Worm (Caenorhabditis elegans) whole organism, late embryonic: ENCODE data around the gene srpa-72.

Source experiments
- ama-1 ChIP-seq: fragments of 150-350 bp; optimal IDR thresholded peaks from 2 replicates; lab custom pipeline; 2014
- hlh-13 ChIP-seq: fragments of 200-800 bp; sonication (Bioruptor generic); optimal IDR thresholded peaks from 2 replicates; lab custom pipeline; 2018; ENCODE audit warnings: mild to moderate bottlenecking, missing genetic modification characterization, missing compliant biosample characterization

DNA sequence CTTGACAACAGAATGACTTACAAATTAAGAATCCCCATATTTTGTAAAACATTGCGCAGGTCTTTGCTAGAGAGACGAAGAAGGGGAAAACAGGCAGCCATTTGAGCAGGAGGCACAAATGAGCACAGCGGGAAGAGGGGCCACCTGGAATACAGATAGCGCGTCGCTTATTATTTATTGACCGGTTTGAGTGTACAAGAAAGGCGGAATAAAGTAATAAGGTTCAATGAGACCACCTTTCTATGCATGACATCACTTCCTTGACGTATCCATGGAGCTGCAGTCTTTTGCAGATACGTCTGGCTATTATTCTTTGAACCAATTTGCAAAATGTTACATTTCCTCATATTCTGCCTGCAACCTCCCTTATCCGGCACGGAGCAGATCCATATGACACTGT, 12.4 kb upstream of the srpa-72 start, which contains the start of gene fbxb-111:
- TF ChIP-seq hlh-13 (GFP tag; lab: Kevin White, UChicago) (no peak), ama-1 (lab: Kevin White, UChicago) (no peak)
